Fruit fly (Drosophila melanogaster): ENCODE results near the gene osi.

The osi gene

dm6 chr2L:16887660-16888573, at the start of gene osi, which contains the start of gene tweek:
osi (minus strand) TSS chr2L:16887966.
tweek (plus strand) TSS chr2L:16888490.
- TF ChIP-seq usp (GFP tag; optimal IDR thresholded peaks at IDR 0.05): no peak
- TF ChIP-seq CG8478 (optimal IDR thresholded peaks at IDR 0.05): no peak
- TF ChIP-seq EcR (GFP tag; optimal IDR thresholded peaks at IDR 0.05): no peak
- no peak for TF ChIP-seq psq (optimal IDR thresholded peaks at IDR 0.05)
- no peak for TF ChIP-seq Dll (optimal IDR thresholded peaks at IDR 0.05)
- no peak for TF ChIP-seq pan (optimal IDR thresholded peaks at IDR 0.05)

- no peak for TF ChIP-seq Dll (optimal IDR thresholded peaks at IDR 0.05)
- TF ChIP-seq usp (GFP tag; optimal IDR thresholded peaks at IDR 0.05): no peak
- TF ChIP-seq pan (optimal IDR thresholded peaks at IDR 0.05): no peak
- no peak for TF ChIP-seq CG8478 (optimal IDR thresholded peaks at IDR 0.05)
- TF ChIP-seq EcR (GFP tag; optimal IDR thresholded peaks at IDR 0.05): no peak
- no peak for TF ChIP-seq psq (optimal IDR thresholded peaks at IDR 0.05)
Measured at dm6 chr2L:16921825-16922224, 34.1 kb upstream of the osi start.

- no peak for TF ChIP-seq psq (optimal IDR thresholded peaks at IDR 0.05)
- no peak for TF ChIP-seq CG8478 (optimal IDR thresholded peaks at IDR 0.05)
- no peak for TF ChIP-seq EcR (GFP tag; optimal IDR thresholded peaks at IDR 0.05)
- no peak for TF ChIP-seq Dll (optimal IDR thresholded peaks at IDR 0.05)
- TF ChIP-seq pan (optimal IDR thresholded peaks at IDR 0.05): no peak
- no peak for TF ChIP-seq usp (GFP tag; optimal IDR thresholded peaks at IDR 0.05)
Measured at dm6 chr2L:16910177-16910576, 22.4 kb upstream of the osi start, which contains the start of gene ApepP. ApepP (minus strand) TSS chr2L:16910418.

dm6 chr2L:16909290-16909689, 21.5 kb upstream of the osi start:
- TF ChIP-seq CG8478 (optimal IDR thresholded peaks at IDR 0.05) (no peak), pan (optimal IDR thresholded peaks at IDR 0.05) (no peak), Dll (optimal IDR thresholded peaks at IDR 0.05) (no peak), EcR (GFP tag; optimal IDR thresholded peaks at IDR 0.05) (no peak), psq (optimal IDR thresholded peaks at IDR 0.05) (no peak), usp (GFP tag; optimal IDR thresholded peaks at IDR 0.05) (no peak)

- no peak for TF ChIP-seq pan (optimal IDR thresholded peaks at IDR 0.05)
- no peak for TF ChIP-seq CG8478 (optimal IDR thresholded peaks at IDR 0.05)
- no peak for TF ChIP-seq psq (optimal IDR thresholded peaks at IDR 0.05)
- no peak for TF ChIP-seq Dll (optimal IDR thresholded peaks at IDR 0.05)
- TF ChIP-seq EcR (GFP tag; optimal IDR thresholded peaks at IDR 0.05): no peak
- no peak for TF ChIP-seq usp (GFP tag; optimal IDR thresholded peaks at IDR 0.05)
Measured at dm6 chr2L:16902003-16902402, 14.2 kb upstream of the osi start, which contains the start of gene CG12288. CG12288 (minus strand) TSS chr2L:16902218.

- TF ChIP-seq pan (optimal IDR thresholded peaks at IDR 0.05) (no peak), EcR (GFP tag; optimal IDR thresholded peaks at IDR 0.05) (no peak), usp (GFP tag; optimal IDR thresholded peaks at IDR 0.05) (no peak), CG8478 (optimal IDR thresholded peaks at IDR 0.05) (no peak), Dll (optimal IDR thresholded peaks at IDR 0.05) (no peak)
Measured at dm6 chr2L:16900373-16900772, 12.6 kb upstream of the osi start, which contains the start of gene CG31805. CG31805 (minus strand) TSS chr2L:16900473.

- TF ChIP-seq psq (optimal IDR thresholded peaks at IDR 0.05) (no peak), pan (optimal IDR thresholded peaks at IDR 0.05) (no peak), EcR (GFP tag; optimal IDR thresholded peaks at IDR 0.05) (no peak), CG8478 (optimal IDR thresholded peaks at IDR 0.05) (no peak), Dll (optimal IDR thresholded peaks at IDR 0.05) (no peak), usp (GFP tag; optimal IDR thresholded peaks at IDR 0.05) (no peak)
Measured at dm6 chr2L:16889608-16890007, 1.8 kb upstream of the osi start, which contains the start of gene CG42556. CG42556 (plus strand) TSS chr2L:16889908.

dm6 chr2L:16888574-16889376, 1.0 kb upstream of the osi start:
- TF ChIP-seq Dll (optimal IDR thresholded peaks at IDR 0.05) (no peak), pan (optimal IDR thresholded peaks at IDR 0.05) (peak; percentile 4), psq (optimal IDR thresholded peaks at IDR 0.05) (no peak), usp (GFP tag; optimal IDR thresholded peaks at IDR 0.05) (no peak), EcR (GFP tag; optimal IDR thresholded peaks at IDR 0.05) (peak in 1 of 2 experiments; percentile 45), CG8478 (optimal IDR thresholded peaks at IDR 0.05) (no peak)

- TF ChIP-seq usp (GFP tag; optimal IDR thresholded peaks at IDR 0.05) (no peak), pan (optimal IDR thresholded peaks at IDR 0.05) (no peak), CG8478 (optimal IDR thresholded peaks at IDR 0.05) (no peak), EcR (GFP tag; optimal IDR thresholded peaks at IDR 0.05) (no peak)
Measured at dm6 chr2L:16886459-16886858, 1.3 kb downstream of the osi start.

- no peak for TF ChIP-seq psq (optimal IDR thresholded peaks at IDR 0.05)
- TF ChIP-seq pan (optimal IDR thresholded peaks at IDR 0.05): no peak
Measured at dm6 chr2L:16885347-16885746, 2.4 kb downstream of the osi start.

- TF ChIP-seq Dll (optimal IDR thresholded peaks at IDR 0.05) (no peak), EcR (GFP tag; optimal IDR thresholded peaks at IDR 0.05) (no peak), CG8478 (optimal IDR thresholded peaks at IDR 0.05) (no peak), pan (optimal IDR thresholded peaks at IDR 0.05) (no peak), psq (optimal IDR thresholded peaks at IDR 0.05) (no peak), usp (GFP tag; optimal IDR thresholded peaks at IDR 0.05) (no peak)
Measured at dm6 chr2L:16884702-16885101, 3.1 kb downstream of the osi start.
